Worm (Caenorhabditis elegans) whole organism, L2 larva: ENCODE data around the gene ncl-1.

Source experiments
- C34F6.9 ChIP-seq: fragments of 150-350 bp; optimal IDR thresholded peaks from 2 replicates; lab custom pipeline; 2014; ENCODE audit warnings: missing biosample characterization, missing genetic modification characterization
- F13H6.1 ChIP-seq: sonication (generic microtip); optimal IDR thresholded peaks from 2 replicates; lab custom pipeline; 2016; ENCODE audit warnings: missing genetic modification characterization, missing compliant biosample characterization
- Y55F3AM.14 ChIP-seq: fragments of 200-800 bp; sonication (Bioruptor generic); optimal IDR thresholded peaks from 2 replicates; lab custom pipeline; 2018; ENCODE audit warnings: mild to moderate bottlenecking, missing genetic modification characterization, missing compliant biosample characterization
- aly-2 ChIP-seq: fragments of 150-350 bp; optimal IDR thresholded peaks from 2 replicates; lab custom pipeline; 2014; ENCODE audit warnings: missing biosample characterization, missing genetic modification characterization
- ama-1 ChIP-seq: fragments of 150-350 bp; optimal IDR thresholded peaks from 2 replicates; lab custom pipeline; 2018; ENCODE audit warnings: inconsistent platforms
- ceh-82 ChIP-seq: fragments of 150-350 bp; optimal IDR thresholded peaks from 2 replicates; lab custom pipeline; 2014; ENCODE audit warnings: missing biosample characterization, missing genetic modification characterization
- dmd-4 ChIP-seq: sonication (generic microtip); optimal IDR thresholded peaks from 2 replicates; lab custom pipeline; 2017; ENCODE audit warnings: missing biosample characterization, missing genetic modification characterization
- elt-1 ChIP-seq: fragments of 150-350 bp; optimal IDR thresholded peaks from 2 replicates; lab custom pipeline; 2014; ENCODE audit warnings: missing biosample characterization, missing genetic modification characterization
- elt-3 ChIP-seq: sonication (generic microtip); optimal IDR thresholded peaks from 2 replicates; lab custom pipeline; 2017; ENCODE audit warnings: missing biosample characterization, missing genetic modification characterization
- fos-1 ChIP-seq: fragments of 150-350 bp; optimal IDR thresholded peaks from 2 replicates; lab custom pipeline; 2014; ENCODE audit warnings: missing biosample characterization, missing genetic modification characterization
- lin-11 ChIP-seq: fragments of 150-350 bp; sonication (generic microtip); optimal IDR thresholded peaks from 2 replicates; lab custom pipeline; 2014; ENCODE audit warnings: missing biosample characterization, missing genetic modification characterization, inconsistent platforms, mixed read lengths
- mab-5 ChIP-seq: fragments of 150-350 bp; optimal IDR thresholded peaks from 2 replicates; lab custom pipeline; 2014; ENCODE audit warnings: missing biosample characterization, missing genetic modification characterization
- mbf-1 ChIP-seq: sonication (generic microtip); optimal IDR thresholded peaks from 2 replicates; lab custom pipeline; 2017; ENCODE audit warnings: missing biosample characterization, missing genetic modification characterization
- mdl-1 ChIP-seq, 2 experiments: fragments of 150-350 bp in 1 of 2; sonication (generic microtip) in 1 of 2; optimal IDR thresholded peaks; 2 replicates each; lab custom pipeline; 2017; ENCODE audit warnings: missing biosample characterization in 2 of 2, missing genetic modification characterization in 2 of 2
- nhr-10 ChIP-seq: sonication (generic microtip); optimal IDR thresholded peaks from 2 replicates; lab custom pipeline; 2017; ENCODE audit warnings: missing biosample characterization, missing genetic modification characterization
- nhr-12 ChIP-seq: fragments of 150-350 bp; optimal IDR thresholded peaks from 2 replicates; lab custom pipeline; 2014; ENCODE audit warnings: missing biosample characterization, missing genetic modification characterization
- nhr-129 ChIP-seq: fragments of 150-350 bp; optimal IDR thresholded peaks from 2 replicates; lab custom pipeline; 2014; ENCODE audit warnings: missing biosample characterization, missing genetic modification characterization
- nhr-21 ChIP-seq: fragments of 150-350 bp; optimal IDR thresholded peaks from 2 replicates; lab custom pipeline; 2014; ENCODE audit warnings: missing biosample characterization, missing genetic modification characterization
- nhr-23 ChIP-seq: fragments of 150-350 bp; optimal IDR thresholded peaks from 2 replicates; lab custom pipeline; 2014; ENCODE audit warnings: missing biosample characterization, missing genetic modification reagents, missing genetic modification characterization
- nhr-237 ChIP-seq: fragments of 150-350 bp; optimal IDR thresholded peaks from 2 replicates; lab custom pipeline; 2014; ENCODE audit warnings: missing biosample characterization, missing genetic modification characterization
- nhr-25 ChIP-seq: fragments of 150-350 bp; sonication (generic microtip); optimal IDR thresholded peaks from 3 replicates; lab custom pipeline; 2014; ENCODE audit warnings: missing biosample characterization, missing genetic modification characterization
- nhr-77 ChIP-seq: fragments of 150-350 bp; optimal IDR thresholded peaks from 2 replicates; lab custom pipeline; 2014; ENCODE audit warnings: missing biosample characterization, missing genetic modification characterization
- skn-1 ChIP-seq: sonication (generic microtip); optimal IDR thresholded peaks from 2 replicates; lab custom pipeline; 2017; ENCODE audit warnings: missing biosample characterization, missing genetic modification characterization
- sma-9 ChIP-seq, 2 experiments: fragments of 150-350 bp in 1 of 2; sonication (generic microtip) in 1 of 2; optimal IDR thresholded peaks; 2 replicates each; lab custom pipeline; 2014 to 2016; ENCODE audit warnings: missing genetic modification characterization in 2 of 2, mild to moderate bottlenecking in 1 of 2, missing biosample characterization in 1 of 2, missing compliant biosample characterization in 1 of 2, missing genetic modification reagents in 1 of 2, moderate library complexity in 1 of 2
- snpc-4 ChIP-seq: fragments of 150-350 bp; optimal IDR thresholded peaks from 2 replicates; lab custom pipeline; 2014; ENCODE audit warnings: missing biosample characterization, missing genetic modification characterization
- unc-39 ChIP-seq: fragments of 150-350 bp; optimal IDR thresholded peaks from 2 replicates; lab custom pipeline; 2014; ENCODE audit warnings: missing biosample characterization, missing genetic modification characterization
- unc-62 ChIP-seq: fragments of 150-350 bp; optimal IDR thresholded peaks from 2 replicates; lab custom pipeline; 2014; ENCODE audit warnings: missing biosample characterization, missing genetic modification reagents, missing genetic modification characterization
- ztf-11 ChIP-seq: sonication (generic microtip); optimal IDR thresholded peaks from 2 replicates; lab custom pipeline; 2017; ENCODE audit warnings: missing biosample characterization, missing genetic modification characterization
- ztf-4 ChIP-seq: fragments of 150-350 bp; optimal IDR thresholded peaks from 2 replicates; lab custom pipeline; 2014; ENCODE audit warnings: missing biosample characterization, missing genetic modification characterization

Gene ncl-1

ce11 chrIII:7729534-7730061 lies 10.1 kb downstream of the ncl-1 start, which contains the start of gene ZK112.4 (continued):
- no peak for TF ChIP-seq aly-2
- TF ChIP-seq ceh-82 = no peak
- no peak for TF ChIP-seq nhr-12 (tag; lab: Kevin White, UChicago)
- no peak for TF ChIP-seq mbf-1 (tag; lab: Kevin White, UChicago)
- peak; percentile 43 to 46 for TF ChIP-seq mdl-1 (tag; optimal IDR thresholded peaks at IDR 0.05; lab: Kevin White, UChicago)
- TF ChIP-seq, all 48 proteins: peak for 25

- TF ChIP-seq sma-9 (GFP tag; optimal IDR thresholded peaks at IDR 0.05; lab: Kevin White, UChicago) (peak; percentile 29), sma-9 (tag; optimal IDR thresholded peaks at IDR 0.05; lab: Kevin White, UChicago) (no peak), fos-1 (peak; percentile 85), nhr-12 (tag; lab: Kevin White, UChicago) (no peak)
Observed at ce11 chrIII:7730331-7730730, 10.8 kb downstream of the ncl-1 start.

ce11 chrIII:7731085-7731484 lies 11.6 kb downstream of the ncl-1 start:
- TF ChIP-seq aly-2 = no peak
- no peak for TF ChIP-seq elt-1 (tag; lab: Kevin White, UChicago)
- TF ChIP-seq nhr-25 = peak; percentile 17
- no peak for TF ChIP-seq nhr-10 (tag; lab: Kevin White, UChicago)

ce11 chrIII:7733563-7733962 lies 14.0 kb downstream of the ncl-1 start:
- TF ChIP-seq C34F6.9 (tag; lab: Kevin White, UChicago) (no peak), nhr-129 (peak; percentile 22), skn-1 (tag; lab: Kevin White, UChicago) (no peak), nhr-21 (no peak), nhr-77 (tag; lab: Kevin White, UChicago) (no peak), nhr-25 (peak; percentile 4)

ce11 chrIII:7734105-7734504 lies 14.6 kb downstream of the ncl-1 start:
- TF ChIP-seq lin-11 (tag; lab: Kevin White, UChicago) (no peak), nhr-23 (tag; lab: Kevin White, UChicago) (no peak), snpc-4 (tag; lab: Kevin White, UChicago) (no peak), mab-5 (no peak), ztf-4 (tag; lab: Kevin White, UChicago) (no peak), nhr-237 (tag; lab: Kevin White, UChicago) (no peak), ama-1 (lab: Kevin White, UChicago) (no peak), ztf-11 (tag; lab: Kevin White, UChicago) (no peak), elt-3 (tag; lab: Kevin White, UChicago) (no peak)

- TF ChIP-seq unc-62 (GFP tag; lab: Kevin White, UChicago) (no peak), ama-1 (lab: Kevin White, UChicago) (no peak), aly-2 (no peak), elt-3 (tag; lab: Kevin White, UChicago) (no peak), nhr-23 (tag; lab: Kevin White, UChicago) (no peak), nhr-21 (no peak), F13H6.1 (tag; lab: Kevin White, UChicago) (no peak), dmd-4 (tag; lab: Kevin White, UChicago) (no peak), unc-39 (tag; lab: Kevin White, UChicago) (no peak)
Observed at ce11 chrIII:7736003-7736402, 16.5 kb downstream of the ncl-1 start.

ce11 chrIII:7736806-7737205 lies 17.3 kb downstream of the ncl-1 start:
- TF ChIP-seq nhr-23 (tag; lab: Kevin White, UChicago) (no peak), nhr-21 (peak; percentile 12), Y55F3AM.14 (peak; percentile 20)
- TF ChIP-seq, all 48 proteins: peak for 2
